Worm (Caenorhabditis elegans) whole organism, mixed stage, embryonic: ENCODE measurements around the gene F58F12.3.

Experiments
- M03D4.4 ChIP-seq: sonication (generic microtip); optimal IDR thresholded peaks from 2 replicates; lab custom pipeline; 2017; ENCODE audit warnings: mild to moderate bottlenecking, missing genetic modification characterization, missing compliant biosample characterization
- bed-3 ChIP-seq: fragments of 200-800 bp; sonication (Bioruptor generic); optimal IDR thresholded peaks from 3 replicates; lab custom pipeline; 2018; ENCODE audit warnings: mild to moderate bottlenecking, missing genetic modification characterization, moderate library complexity, missing compliant biosample characterization
- blmp-1 ChIP-seq: fragments of 150-350 bp; optimal IDR thresholded peaks from 2 replicates; lab custom pipeline; 2014; ENCODE audit warnings: missing biosample characterization, missing genetic modification characterization
- ceh-39 ChIP-seq: fragments of 150-350 bp; optimal IDR thresholded peaks from 2 replicates; lab custom pipeline; 2014; ENCODE audit warnings: missing biosample characterization, missing genetic modification characterization
- ceh-43 ChIP-seq: fragments of 200-800 bp; sonication (Bioruptor generic); optimal IDR thresholded peaks from 2 replicates; lab custom pipeline; 2018; ENCODE audit warnings: mild to moderate bottlenecking, missing genetic modification characterization, moderate library complexity, missing compliant biosample characterization
- ceh-83 ChIP-seq: fragments of 200-800 bp; sonication (Bioruptor generic); optimal IDR thresholded peaks from 2 replicates; lab custom pipeline; 2018; ENCODE audit warnings: mild to moderate bottlenecking, missing genetic modification characterization, missing compliant biosample characterization
- ces-1 ChIP-seq: fragments of 150-350 bp; optimal IDR thresholded peaks from 2 replicates; lab custom pipeline; 2014; ENCODE audit warnings: missing biosample characterization, missing genetic modification reagents, missing genetic modification characterization
- cnd-1 ChIP-seq: fragments of 200-800 bp; sonication (Bioruptor generic); optimal IDR thresholded peaks from 2 replicates; lab custom pipeline; 2018; ENCODE audit warnings: mild to moderate bottlenecking, missing genetic modification characterization, missing compliant biosample characterization
- drap-1 ChIP-seq: fragments of 200-800 bp; sonication (Bioruptor generic); optimal IDR thresholded peaks from 3 replicates; lab custom pipeline; 2018; ENCODE audit warnings: mild to moderate bottlenecking, missing genetic modification characterization, missing compliant biosample characterization
- elt-1 ChIP-seq: sonication (generic microtip); optimal IDR thresholded peaks from 2 replicates; lab custom pipeline; 2017; ENCODE audit warnings: missing genetic modification characterization, mild to moderate bottlenecking, missing compliant biosample characterization, antibody characterized with exemption, moderate library complexity, borderline replicate concordance; ENCODE audit not compliant: insufficient read depth
- elt-3 ChIP-seq: fragments of 150-350 bp; optimal IDR thresholded peaks from 2 replicates; lab custom pipeline; 2014; ENCODE audit warnings: missing biosample characterization, missing genetic modification characterization
- flh-1 ChIP-seq: fragments of 200-800 bp; sonication (Bioruptor generic); optimal IDR thresholded peaks from 2 replicates; lab custom pipeline; 2018; ENCODE audit warnings: mild to moderate bottlenecking, missing genetic modification characterization, moderate library complexity, missing compliant biosample characterization
- ham-2 ChIP-seq: fragments of 200-800 bp; sonication (Bioruptor generic); optimal IDR thresholded peaks from 2 replicates; lab custom pipeline; 2018; ENCODE audit warnings: mild to moderate bottlenecking, missing genetic modification characterization, missing compliant biosample characterization
- lin-13 ChIP-seq: fragments of 150-350 bp; optimal IDR thresholded peaks from 2 replicates; lab custom pipeline; 2014; ENCODE audit warnings: missing biosample characterization, missing genetic modification characterization
- lin-32 ChIP-seq: fragments of 200-800 bp; sonication (Bioruptor generic); optimal IDR thresholded peaks from 2 replicates; lab custom pipeline; 2018; ENCODE audit warnings: mild to moderate bottlenecking, missing genetic modification characterization, missing compliant biosample characterization
- lsy-2 ChIP-seq: fragments of 150-350 bp; optimal IDR thresholded peaks from 2 replicates; lab custom pipeline; 2014; ENCODE audit warnings: missing biosample characterization, missing genetic modification characterization
- mab-5 ChIP-seq: fragments of 150-350 bp; optimal IDR thresholded peaks from 2 replicates; lab custom pipeline; 2014; ENCODE audit warnings: missing biosample characterization, missing genetic modification characterization
- mep-1 ChIP-seq: fragments of 150-350 bp; optimal IDR thresholded peaks from 2 replicates; lab custom pipeline; 2017; ENCODE audit warnings: missing biosample characterization, missing genetic modification reagents, missing genetic modification characterization, inconsistent platforms
- nhr-2 ChIP-seq: fragments of 150-350 bp; optimal IDR thresholded peaks from 2 replicates; lab custom pipeline; 2014; ENCODE audit warnings: missing biosample characterization, missing genetic modification characterization
- nhr-237 ChIP-seq: fragments of 150-350 bp; optimal IDR thresholded peaks from 2 replicates; lab custom pipeline; 2014; ENCODE audit warnings: missing biosample characterization, missing genetic modification characterization
- nhr-28 ChIP-seq: fragments of 150-350 bp; optimal IDR thresholded peaks from 2 replicates; lab custom pipeline; 2014; ENCODE audit warnings: missing biosample characterization, missing genetic modification characterization
- snpc-4 ChIP-seq: fragments of 150-350 bp; optimal IDR thresholded peaks from 2 replicates; lab custom pipeline; 2014; ENCODE audit warnings: missing biosample characterization, missing genetic modification characterization
- tbx-8 ChIP-seq: fragments of 200-800 bp; sonication (Bioruptor generic); optimal IDR thresholded peaks from 2 replicates; lab custom pipeline; 2018; ENCODE audit warnings: mild to moderate bottlenecking, missing genetic modification characterization, moderate library complexity, missing compliant biosample characterization
- unc-39 ChIP-seq: fragments of 150-350 bp; optimal IDR thresholded peaks from 2 replicates; lab custom pipeline; 2014; ENCODE audit warnings: missing biosample characterization, missing genetic modification characterization
- zip-8 ChIP-seq: fragments of 150-350 bp; optimal IDR thresholded peaks from 2 replicates; lab custom pipeline; 2014; ENCODE audit warnings: missing biosample characterization, missing genetic modification characterization
- ztf-11 ChIP-seq: fragments of 150-350 bp; optimal IDR thresholded peaks from 2 replicates; lab custom pipeline; 2014; ENCODE audit warnings: missing biosample characterization, missing genetic modification characterization

The F58F12.3 gene

ce11 chrII:6343893-6344292, 47.2 kb downstream of the F58F12.3 start, which contains the start of gene txt-18:
Gene txt-18 (plus strand): TSS chrII:6344072.
- no peak for TF ChIP-seq lin-13 (tag; lab: Kevin White, UChicago)
- TF ChIP-seq blmp-1 (tag; lab: Kevin White, UChicago), result no peak
- peak; percentile 42 for TF ChIP-seq nhr-237 (tag; lab: Kevin White, UChicago)

- TF ChIP-seq ztf-11 (no peak), lin-32 (no peak)
These were observed 48.6 kb downstream of the F58F12.3 start for ce11 chrII:6342455-6342854.

DNA sequence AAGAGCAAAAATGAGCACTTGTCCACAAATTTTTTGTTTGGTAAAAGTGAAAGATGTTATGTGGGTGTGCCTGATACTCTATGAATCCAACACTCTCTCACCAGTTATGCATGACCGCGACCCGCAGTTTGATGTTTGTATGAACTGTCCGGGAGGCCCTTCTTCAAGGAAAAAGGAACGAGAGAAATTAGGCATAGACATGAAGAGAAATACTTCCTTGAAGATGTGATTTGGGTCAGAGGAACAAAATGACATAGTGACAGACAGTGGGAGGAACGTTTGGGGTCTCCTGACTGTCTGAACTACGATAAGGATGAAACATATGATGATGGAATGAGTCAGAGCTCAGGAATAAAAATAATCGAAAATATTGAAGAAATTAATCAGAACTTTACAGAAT, 50.0 kb downstream of the F58F12.3 start:
- TF ChIP-seq zip-8 (tag; lab: Kevin White, UChicago), result no peak
- no peak for TF ChIP-seq unc-39 (tag; lab: Kevin White, UChicago)
- TF ChIP-seq elt-3 (tag; lab: Kevin White, UChicago), result no peak
- TF ChIP-seq ztf-11, result no peak
- TF ChIP-seq nhr-28 (tag; lab: Kevin White, UChicago), result no peak
- TF ChIP-seq, all 35 proteins: peak for 0

- TF ChIP-seq elt-3 (tag; lab: Kevin White, UChicago) (no peak), tbx-8 (GFP tag; lab: Kevin White, UChicago) (no peak), M03D4.4 (no peak), snpc-4 (no peak), ceh-43 (no peak), unc-39 (tag; lab: Kevin White, UChicago) (no peak), lin-32 (no peak), ceh-83 (GFP tag; lab: Kevin White, UChicago) (no peak), mep-1 (no peak), nhr-237 (tag; lab: Kevin White, UChicago) (no peak), drap-1 (GFP tag; lab: Kevin White, UChicago) (no peak), flh-1 (GFP tag; lab: Kevin White, UChicago) (no peak)
- TF ChIP-seq, all 35 proteins: peak for 0
These were observed 51.1 kb downstream of the F58F12.3 start, which contains the start of gene C32D5.7 for ce11 chrII:6339948-6340347. Gene C32D5.7 (minus strand): TSS chrII:6340048.

ce11 chrII:6339511-6339910, 51.6 kb downstream of the F58F12.3 start:
- TF ChIP-seq elt-1 (tag; lab: Kevin White, UChicago) (no peak), tbx-8 (GFP tag; lab: Kevin White, UChicago) (no peak), mab-5 (tag; lab: Kevin White, UChicago) (no peak), blmp-1 (tag; lab: Kevin White, UChicago) (no peak), ham-2 (GFP tag; lab: Kevin White, UChicago) (no peak), ces-1 (GFP tag; lab: Kevin White, UChicago) (no peak), bed-3 (GFP tag; lab: Kevin White, UChicago) (no peak), nhr-2 (tag; lab: Kevin White, UChicago) (no peak), ceh-83 (GFP tag; lab: Kevin White, UChicago) (no peak), lsy-2 (no peak), cnd-1 (tag; lab: Kevin White, UChicago) (no peak), ceh-39 (tag; lab: Kevin White, UChicago) (no peak), lin-13 (tag; lab: Kevin White, UChicago) (no peak), ceh-43 (no peak), M03D4.4 (no peak), zip-8 (tag; lab: Kevin White, UChicago) (no peak)
